Worm (Caenorhabditis elegans) whole organism, L2 larva: Measurements from ENCODE around the gene ceh-23.
A peak's percentile ranks its signal among the peaks of the same experiment; 100 is the strongest.

ENCODE experiments used
- C34F6.9 ChIP-seq: fragments of 150-350 bp; optimal IDR thresholded peaks from 2 replicates; lab custom pipeline; 2014; ENCODE audit warnings: missing biosample characterization, missing genetic modification characterization
- F13H6.1 ChIP-seq: sonication (generic microtip); optimal IDR thresholded peaks from 2 replicates; lab custom pipeline; 2016; ENCODE audit warnings: missing genetic modification characterization, missing compliant biosample characterization
- R02D3.7 ChIP-seq: fragments of 150-350 bp; optimal IDR thresholded peaks from 2 replicates; lab custom pipeline; 2014; ENCODE audit warnings: missing biosample characterization, missing genetic modification characterization
- Y55F3AM.14 ChIP-seq: fragments of 200-800 bp; sonication (Bioruptor generic); optimal IDR thresholded peaks from 2 replicates; lab custom pipeline; 2018; ENCODE audit warnings: mild to moderate bottlenecking, missing genetic modification characterization, missing compliant biosample characterization
- ZK546.5 ChIP-seq: sonication (generic microtip); optimal IDR thresholded peaks from 2 replicates; lab custom pipeline; 2017; ENCODE audit warnings: missing biosample characterization, missing genetic modification characterization
- alr-1 ChIP-seq: fragments of 150-350 bp; optimal IDR thresholded peaks from 2 replicates; lab custom pipeline; 2014; ENCODE audit warnings: missing biosample characterization, missing genetic modification characterization
- aly-2 ChIP-seq: fragments of 150-350 bp; optimal IDR thresholded peaks from 2 replicates; lab custom pipeline; 2014; ENCODE audit warnings: missing biosample characterization, missing genetic modification characterization
- ama-1 ChIP-seq: fragments of 150-350 bp; optimal IDR thresholded peaks from 2 replicates; lab custom pipeline; 2018; ENCODE audit warnings: inconsistent platforms
- blmp-1 ChIP-seq: sonication (generic microtip); optimal IDR thresholded peaks from 2 replicates; lab custom pipeline; 2017; ENCODE audit warnings: missing genetic modification characterization, mild to moderate bottlenecking, missing compliant biosample characterization, antibody characterized with exemption, moderate library complexity; ENCODE audit not compliant: insufficient read depth
- ceh-16 ChIP-seq: fragments of 150-350 bp; optimal IDR thresholded peaks from 2 replicates; lab custom pipeline; 2014; ENCODE audit warnings: missing biosample characterization, missing genetic modification characterization
- ceh-82 ChIP-seq: fragments of 150-350 bp; optimal IDR thresholded peaks from 2 replicates; lab custom pipeline; 2014; ENCODE audit warnings: missing biosample characterization, missing genetic modification characterization
- crh-2 ChIP-seq: sonication (generic microtip); optimal IDR thresholded peaks from 2 replicates; lab custom pipeline; 2017; ENCODE audit warnings: missing biosample characterization, missing genetic modification characterization
- dmd-4 ChIP-seq: sonication (generic microtip); optimal IDR thresholded peaks from 2 replicates; lab custom pipeline; 2017; ENCODE audit warnings: missing biosample characterization, missing genetic modification characterization
- egl-27 ChIP-seq: sonication (generic microtip); optimal IDR thresholded peaks from 3 replicates; lab custom pipeline; 2017; ENCODE audit warnings: missing biosample characterization, missing genetic modification reagents, missing genetic modification characterization
- elt-1 ChIP-seq: fragments of 150-350 bp; optimal IDR thresholded peaks from 2 replicates; lab custom pipeline; 2014; ENCODE audit warnings: missing biosample characterization, missing genetic modification characterization
- elt-3 ChIP-seq: sonication (generic microtip); optimal IDR thresholded peaks from 2 replicates; lab custom pipeline; 2017; ENCODE audit warnings: missing biosample characterization, missing genetic modification characterization
- fos-1 ChIP-seq: fragments of 150-350 bp; optimal IDR thresholded peaks from 2 replicates; lab custom pipeline; 2014; ENCODE audit warnings: missing biosample characterization, missing genetic modification characterization
- gmeb-1 ChIP-seq: fragments of 150-350 bp; optimal IDR thresholded peaks from 2 replicates; lab custom pipeline; 2014; ENCODE audit warnings: missing biosample characterization, missing genetic modification characterization
- lin-11 ChIP-seq: fragments of 150-350 bp; sonication (generic microtip); optimal IDR thresholded peaks from 2 replicates; lab custom pipeline; 2014; ENCODE audit warnings: missing biosample characterization, missing genetic modification characterization, inconsistent platforms, mixed read lengths
- lin-13 ChIP-seq: fragments of 150-350 bp; optimal IDR thresholded peaks from 2 replicates; lab custom pipeline; 2014; ENCODE audit warnings: missing biosample characterization, missing genetic modification reagents, missing genetic modification characterization
- lin-39 ChIP-seq: fragments of 150-350 bp; optimal IDR thresholded peaks from 2 replicates; lab custom pipeline; 2014; ENCODE audit warnings: missing biosample characterization, missing genetic modification reagents, missing genetic modification characterization
- lsy-2 ChIP-seq, 2 experiments: fragments of 150-350 bp in 1 of 2; sonication (generic microtip) in 1 of 2; optimal IDR thresholded peaks; 2 replicates each; lab custom pipeline; 2014 to 2017; ENCODE audit warnings: missing biosample characterization in 2 of 2, missing genetic modification characterization in 2 of 2
- mab-5 ChIP-seq: fragments of 150-350 bp; optimal IDR thresholded peaks from 2 replicates; lab custom pipeline; 2014; ENCODE audit warnings: missing biosample characterization, missing genetic modification characterization
- mbf-1 ChIP-seq: sonication (generic microtip); optimal IDR thresholded peaks from 2 replicates; lab custom pipeline; 2017; ENCODE audit warnings: missing biosample characterization, missing genetic modification characterization
- mdl-1 ChIP-seq, 2 experiments: fragments of 150-350 bp in 1 of 2; sonication (generic microtip) in 1 of 2; optimal IDR thresholded peaks; 2 replicates each; lab custom pipeline; 2017; ENCODE audit warnings: missing biosample characterization in 2 of 2, missing genetic modification characterization in 2 of 2
- nhr-10 ChIP-seq: sonication (generic microtip); optimal IDR thresholded peaks from 2 replicates; lab custom pipeline; 2017; ENCODE audit warnings: missing biosample characterization, missing genetic modification characterization
- nhr-11 ChIP-seq: fragments of 150-350 bp; optimal IDR thresholded peaks from 2 replicates; lab custom pipeline; 2014; ENCODE audit warnings: missing biosample characterization, missing genetic modification characterization
- nhr-12 ChIP-seq: fragments of 150-350 bp; optimal IDR thresholded peaks from 2 replicates; lab custom pipeline; 2014; ENCODE audit warnings: missing biosample characterization, missing genetic modification characterization
- nhr-129 ChIP-seq: fragments of 150-350 bp; optimal IDR thresholded peaks from 2 replicates; lab custom pipeline; 2014; ENCODE audit warnings: missing biosample characterization, missing genetic modification characterization
- nhr-21 ChIP-seq: fragments of 150-350 bp; optimal IDR thresholded peaks from 2 replicates; lab custom pipeline; 2014; ENCODE audit warnings: missing biosample characterization, missing genetic modification characterization
- nhr-23 ChIP-seq: fragments of 150-350 bp; optimal IDR thresholded peaks from 2 replicates; lab custom pipeline; 2014; ENCODE audit warnings: missing biosample characterization, missing genetic modification reagents, missing genetic modification characterization
- nhr-237 ChIP-seq: fragments of 150-350 bp; optimal IDR thresholded peaks from 2 replicates; lab custom pipeline; 2014; ENCODE audit warnings: missing biosample characterization, missing genetic modification characterization
- nhr-25 ChIP-seq: fragments of 150-350 bp; sonication (generic microtip); optimal IDR thresholded peaks from 3 replicates; lab custom pipeline; 2014; ENCODE audit warnings: missing biosample characterization, missing genetic modification characterization
- nhr-6 ChIP-seq: fragments of 150-350 bp; optimal IDR thresholded peaks from 2 replicates; lab custom pipeline; 2014; ENCODE audit warnings: missing biosample characterization, missing genetic modification characterization
- nhr-77 ChIP-seq: fragments of 150-350 bp; optimal IDR thresholded peaks from 2 replicates; lab custom pipeline; 2014; ENCODE audit warnings: missing biosample characterization, missing genetic modification characterization
- peb-1 ChIP-seq: fragments of 150-350 bp; optimal IDR thresholded peaks from 2 replicates; lab custom pipeline; 2014; ENCODE audit warnings: missing biosample characterization, missing genetic modification characterization
- sem-4 ChIP-seq: fragments of 150-350 bp; optimal IDR thresholded peaks from 2 replicates; lab custom pipeline; 2014; ENCODE audit warnings: missing biosample characterization, missing genetic modification reagents, missing genetic modification characterization
- skn-1 ChIP-seq: sonication (generic microtip); optimal IDR thresholded peaks from 2 replicates; lab custom pipeline; 2017; ENCODE audit warnings: missing biosample characterization, missing genetic modification characterization
- sma-3 ChIP-seq: sonication (generic microtip); optimal IDR thresholded peaks from 2 replicates; lab custom pipeline; 2016; ENCODE audit warnings: missing genetic modification reagents, missing genetic modification characterization, missing compliant biosample characterization
- sma-9 ChIP-seq, 2 experiments: fragments of 150-350 bp in 1 of 2; sonication (generic microtip) in 1 of 2; optimal IDR thresholded peaks; 2 replicates each; lab custom pipeline; 2014 to 2016; ENCODE audit warnings: missing genetic modification characterization in 2 of 2, mild to moderate bottlenecking in 1 of 2, missing biosample characterization in 1 of 2, missing compliant biosample characterization in 1 of 2, missing genetic modification reagents in 1 of 2, moderate library complexity in 1 of 2
- snpc-4 ChIP-seq: fragments of 150-350 bp; optimal IDR thresholded peaks from 2 replicates; lab custom pipeline; 2014; ENCODE audit warnings: missing biosample characterization, missing genetic modification characterization
- unc-39 ChIP-seq: fragments of 150-350 bp; optimal IDR thresholded peaks from 2 replicates; lab custom pipeline; 2014; ENCODE audit warnings: missing biosample characterization, missing genetic modification characterization
- unc-55 ChIP-seq: fragments of 150-350 bp; sonication (generic microtip); optimal IDR thresholded peaks from 3 replicates; lab custom pipeline; 2014; ENCODE audit warnings: missing biosample characterization, missing genetic modification reagents, missing genetic modification characterization
- unc-62 ChIP-seq: fragments of 150-350 bp; optimal IDR thresholded peaks from 2 replicates; lab custom pipeline; 2014; ENCODE audit warnings: missing biosample characterization, missing genetic modification reagents, missing genetic modification characterization
- zag-1 ChIP-seq: fragments of 150-350 bp; optimal IDR thresholded peaks from 2 replicates; lab custom pipeline; 2014; ENCODE audit warnings: missing biosample characterization, missing genetic modification characterization
- ztf-1 ChIP-seq: fragments of 200-800 bp; sonication (Bioruptor generic); conservative IDR thresholded peaks from 2 replicates; pipeline ENCODE4 v1.3.6; 2022; ENCODE audit warnings: missing genetic modification characterization, missing compliant biosample characterization
- ztf-11 ChIP-seq: sonication (generic microtip); optimal IDR thresholded peaks from 2 replicates; lab custom pipeline; 2017; ENCODE audit warnings: missing biosample characterization, missing genetic modification characterization
- ztf-4 ChIP-seq: fragments of 150-350 bp; optimal IDR thresholded peaks from 2 replicates; lab custom pipeline; 2014; ENCODE audit warnings: missing biosample characterization, missing genetic modification characterization

The ceh-23 gene

ce11 chrIII:7848173-7848572 lies 8.8 kb downstream of the ceh-23 start:
- TF ChIP-seq nhr-77 (tag; lab: Kevin White, UChicago) (no peak), sma-9 (GFP tag; optimal IDR thresholded peaks at IDR 0.05; lab: Kevin White, UChicago) (peak; percentile 9), sma-9 (tag; optimal IDR thresholded peaks at IDR 0.05; lab: Kevin White, UChicago) (no peak), lin-39 (tag; lab: Kevin White, UChicago) (peak; percentile 25), C34F6.9 (tag; lab: Kevin White, UChicago) (peak; percentile 50), nhr-237 (tag; lab: Kevin White, UChicago) (no peak), nhr-129 (tag; lab: Kevin White, UChicago) (peak; percentile 31), zag-1 (tag; lab: Kevin White, UChicago) (no peak), lsy-2 (tag; optimal IDR thresholded peaks at IDR 0.05; lab: Kevin White, UChicago) (peak in 1 of 2 experiments; percentile 17)

- TF ChIP-seq lin-13 (GFP tag; lab: Kevin White, UChicago) (peak; percentile 99), ZK546.5 (peak; percentile 94), lin-11 (peak; percentile 100), nhr-23 (tag; lab: Kevin White, UChicago) (peak; percentile 15), aly-2 (tag; lab: Kevin White, UChicago) (no peak), C34F6.9 (tag; lab: Kevin White, UChicago) (peak; percentile 100), nhr-21 (tag; lab: Kevin White, UChicago) (peak; percentile 100), unc-39 (peak; percentile 20), dmd-4 (tag; lab: Kevin White, UChicago) (peak; percentile 71), lsy-2 (tag; optimal IDR thresholded peaks at IDR 0.05; lab: Kevin White, UChicago) (peak; percentile 98 to 99), unc-62 (GFP tag; lab: Kevin White, UChicago) (peak; percentile 96), ztf-1 (0 out of 2 replicates have a peak, but pooled peaks have one; percentile 86), peb-1 (tag; lab: Kevin White, UChicago) (peak; percentile 52), lin-39 (tag; lab: Kevin White, UChicago) (peak; percentile 90), ztf-11 (tag; lab: Kevin White, UChicago) (peak; percentile 76), blmp-1 (peak; percentile 97), skn-1 (tag; lab: Kevin White, UChicago) (peak; percentile 98), sma-3 (peak; percentile 100), zag-1 (tag; lab: Kevin White, UChicago) (peak; percentile 99), ama-1 (lab: Kevin White, UChicago) (peak; percentile 93), nhr-77 (tag; lab: Kevin White, UChicago) (peak; percentile 94), ceh-16 (tag; lab: Kevin White, UChicago) (peak; percentile 100), nhr-129 (tag; lab: Kevin White, UChicago) (peak; percentile 99), sma-9 (GFP tag; optimal IDR thresholded peaks at IDR 0.05; lab: Kevin White, UChicago) (peak; percentile 99), sma-9 (tag; optimal IDR thresholded peaks at IDR 0.05; lab: Kevin White, UChicago) (peak; percentile 16), ztf-4 (tag; lab: Kevin White, UChicago) (peak; percentile 100), nhr-6 (tag; lab: Kevin White, UChicago) (peak; percentile 100), nhr-10 (tag; lab: Kevin White, UChicago) (peak; percentile 94), mab-5 (tag; lab: Kevin White, UChicago) (peak; percentile 98), gmeb-1 (tag; lab: Kevin White, UChicago) (peak; percentile 100), mdl-1 (tag; optimal IDR thresholded peaks at IDR 0.05; lab: Kevin White, UChicago) (peak; percentile 51 to 96), elt-3 (no peak), snpc-4 (tag; lab: Kevin White, UChicago) (peak; percentile 93), unc-55 (peak; percentile 100), R02D3.7 (tag; lab: Kevin White, UChicago) (peak; percentile 88), Y55F3AM.14 (GFP tag; lab: Kevin White, UChicago) (peak; percentile 99), egl-27 (peak; percentile 99), mbf-1 (tag; lab: Kevin White, UChicago) (peak; percentile 66), elt-1 (tag; lab: Kevin White, UChicago) (peak; percentile 69), crh-2 (tag; lab: Kevin White, UChicago) (peak; percentile 100), sem-4 (tag; lab: Kevin White, UChicago) (peak; percentile 100), alr-1 (tag; lab: Kevin White, UChicago) (no peak), nhr-237 (tag; lab: Kevin White, UChicago) (peak; percentile 94), fos-1 (tag; lab: Kevin White, UChicago) (peak; percentile 99), nhr-25 (tag; lab: Kevin White, UChicago) (peak; percentile 100), ceh-82 (peak; percentile 98), F13H6.1 (tag; lab: Kevin White, UChicago) (peak; percentile 100), nhr-12 (tag; lab: Kevin White, UChicago) (peak; percentile 72), nhr-11 (peak; percentile 82)
These were observed 15.2 kb downstream of the ceh-23 start, which contains the start of gene rpl-35 for ce11 chrIII:7854494-7855184. Gene rpl-35 (plus strand): TSS chrIII:7855134.
